Fruit fly (Drosophila melanogaster) whole organism, adult: ENCODE measurements around the gene CG43954.
A peak's percentile ranks its signal among the peaks of the same experiment; 100 is the strongest.

Experiments used
- CG11617 ChIP-seq: fragments of 200-800 bp; sonication (Bioruptor generic); optimal IDR thresholded peaks from 2 replicates; lab custom pipeline; 2017; ENCODE audit warnings: mild to moderate bottlenecking, missing biosample characterization, missing genetic modification reagents, missing genetic modification characterization
- CG12768 ChIP-seq: fragments of 200-800 bp; sonication (Bioruptor generic); optimal IDR thresholded peaks from 2 replicates; lab custom pipeline; 2017; ENCODE audit warnings: missing biosample characterization, missing genetic modification characterization, mild to moderate bottlenecking, moderate library complexity, missing genetic modification reagents
- CG14711 ChIP-seq: fragments of 200-800 bp; sonication (Bioruptor generic); optimal IDR thresholded peaks from 2 replicates; lab custom pipeline; 2018; ENCODE audit warnings: missing biosample characterization, mild to moderate bottlenecking, missing genetic modification characterization, moderate library complexity
- CG1620 ChIP-seq: fragments of 200-800 bp; sonication (Bioruptor generic); optimal IDR thresholded peaks from 2 replicates; lab custom pipeline; 2016; ENCODE audit warnings: missing biosample characterization, missing genetic modification characterization
- CG33017 ChIP-seq: fragments of 200-800 bp; sonication (Bioruptor generic); optimal IDR thresholded peaks from 2 replicates; lab custom pipeline; 2018; ENCODE audit warnings: missing biosample characterization, mild to moderate bottlenecking, missing genetic modification characterization, moderate library complexity
- CG5204 ChIP-seq: fragments of 200-800 bp; sonication (Bioruptor generic); optimal IDR thresholded peaks from 2 replicates; lab custom pipeline; 2016; ENCODE audit warnings: missing biosample characterization, missing genetic modification characterization
- CG7045 ChIP-seq: fragments of 200-800 bp; sonication (Bioruptor generic); optimal IDR thresholded peaks from 2 replicates; lab custom pipeline; 2017; ENCODE audit warnings: missing biosample characterization, mild to moderate bottlenecking, missing genetic modification characterization
- CG7101 ChIP-seq: fragments of 200-800 bp; sonication (Bioruptor generic); optimal IDR thresholded peaks from 2 replicates; lab custom pipeline; 2018; ENCODE audit warnings: missing biosample characterization, mild to moderate bottlenecking, missing genetic modification characterization, moderate library complexity
- Clk ChIP-seq: fragments of 200-800 bp; sonication (Bioruptor generic); optimal IDR thresholded peaks from 2 replicates; lab custom pipeline; 2017; ENCODE audit warnings: missing biosample characterization, missing genetic modification characterization
- Crg-1 ChIP-seq: fragments of 200-800 bp; sonication (Bioruptor generic); optimal IDR thresholded peaks from 2 replicates; lab custom pipeline; 2016; ENCODE audit warnings: missing biosample characterization, missing genetic modification characterization
- Hr96 ChIP-seq: fragments of 200-800 bp; sonication (Bioruptor generic); optimal IDR thresholded peaks from 2 replicates; lab custom pipeline; 2016; ENCODE audit warnings: missing biosample characterization, missing genetic modification characterization
- Mnt ChIP-seq: fragments of 200-800 bp; sonication (Bioruptor generic); optimal IDR thresholded peaks from 2 replicates; lab custom pipeline; 2016; ENCODE audit warnings: missing biosample characterization, mild to moderate bottlenecking, missing genetic modification characterization
- bab1 ChIP-seq: fragments of 200-800 bp; sonication (Bioruptor generic); optimal IDR thresholded peaks from 3 replicates; lab custom pipeline; 2019; ENCODE audit warnings: missing biosample characterization, mild to moderate bottlenecking, missing genetic modification characterization, moderate library complexity
- cic ChIP-seq: fragments of 200-800 bp; sonication (Bioruptor generic); optimal IDR thresholded peaks from 2 replicates; lab custom pipeline; 2017; ENCODE audit warnings: missing biosample characterization, mild to moderate bottlenecking, missing genetic modification characterization, moderate library complexity
- cnc ChIP-seq, 2 experiments: fragments of >200 bp; optimal IDR thresholded peaks; 2 replicates each; lab custom pipeline; 2017
- kay ChIP-seq: fragments of 200-800 bp; sonication (Bioruptor generic); peaks from one replicate; lab custom pipeline; 2016; ENCODE audit warnings: missing biosample characterization, missing genetic modification characterization, borderline replicate concordance
- ovo ChIP-seq: fragments of 200-800 bp; sonication (Bioruptor generic); optimal IDR thresholded peaks from 2 replicates; lab custom pipeline; 2016; ENCODE audit warnings: missing biosample characterization, missing genetic modification characterization
- pad ChIP-seq: fragments of 200-800 bp; sonication (Bioruptor generic); optimal IDR thresholded peaks from 3 replicates; lab custom pipeline; 2017; ENCODE audit warnings: missing biosample characterization, missing genetic modification characterization, mild to moderate bottlenecking, moderate library complexity, missing genetic modification reagents
- tj ChIP-seq: fragments of 200-800 bp; sonication (Bioruptor generic); optimal IDR thresholded peaks from 3 replicates; lab custom pipeline; 2017; ENCODE audit warnings: missing biosample characterization, mild to moderate bottlenecking, missing genetic modification characterization, moderate library complexity
- toe ChIP-seq: fragments of 200-800 bp; sonication (Bioruptor generic); optimal IDR thresholded peaks from 2 replicates; lab custom pipeline; 2016; ENCODE audit warnings: missing biosample characterization, missing genetic modification characterization

CG43954 gene

DNA sequence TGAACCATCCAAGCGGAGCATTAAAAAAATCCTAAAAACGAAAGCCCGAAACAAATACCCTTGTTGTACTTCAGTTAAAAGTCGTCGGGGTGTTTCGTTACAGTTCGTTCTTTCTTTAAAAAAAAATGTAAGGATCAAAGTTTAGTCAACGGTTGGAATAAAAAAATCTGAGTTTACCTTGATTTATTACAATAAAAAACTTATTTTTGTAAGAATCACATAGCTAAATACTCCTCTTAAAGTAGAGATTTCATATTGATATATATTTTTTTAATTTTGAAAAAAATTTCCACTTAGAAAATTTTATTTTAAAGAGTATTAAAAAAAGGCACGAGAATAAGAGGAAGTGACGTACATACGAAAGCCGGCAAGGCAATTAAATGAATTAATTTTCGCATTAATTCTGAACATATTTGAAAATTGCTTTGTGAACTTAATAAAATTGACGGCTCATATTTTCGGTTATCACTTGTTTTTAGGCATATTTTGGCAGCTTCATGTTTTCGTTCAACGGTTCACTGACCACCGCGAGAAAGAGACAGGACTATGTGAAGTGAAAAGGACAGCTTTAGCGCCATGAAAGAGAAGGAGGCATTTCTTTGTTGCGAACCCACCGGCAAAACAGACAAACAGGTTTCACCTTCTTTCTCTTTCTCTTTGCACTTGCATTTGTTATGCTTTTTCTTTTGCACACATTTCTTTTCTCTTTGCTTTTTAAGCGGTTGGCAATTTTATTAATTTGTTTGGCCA lies 72.7 kb downstream of the CG43954 start:
- TF ChIP-seq Clk (GFP tag; lab: Kevin White, UChicago) (no peak), cic (GFP tag; lab: Kevin White, UChicago) (no peak), tj (GFP tag; lab: Kevin White, UChicago) (no peak), Mnt (GFP tag; lab: Kevin White, UChicago) (no peak), ovo (GFP tag; lab: Kevin White, UChicago) (no peak), CG11617 (GFP tag; lab: Kevin White, UChicago) (no peak), kay (GFP tag; lab: Kevin White, UChicago) (no peak), CG7045 (no peak), CG14711 (tag; lab: Kevin White, UChicago) (no peak), bab1 (no peak), pad (GFP tag; lab: Kevin White, UChicago) (no peak), cnc (optimal IDR thresholded peaks at IDR 0.05; lab: Kevin White, UChicago) (no peak), Hr96 (no peak), Crg-1 (no peak), CG1620 (no peak), CG5204 (GFP tag; lab: Kevin White, UChicago) (no peak), CG33017 (tag; lab: Kevin White, UChicago) (no peak), toe (GFP tag; lab: Kevin White, UChicago) (no peak), CG12768 (GFP tag; lab: Kevin White, UChicago) (no peak)

dm6 chr3L:16635566-16636210 lies 75.8 kb downstream of the CG43954 start:
- no peak for TF ChIP-seq ovo (GFP tag; lab: Kevin White, UChicago)
- no peak for TF ChIP-seq CG7101
- TF ChIP-seq cnc (optimal IDR thresholded peaks at IDR 0.05; lab: Kevin White, UChicago): no peak
- no peak for TF ChIP-seq toe (GFP tag; lab: Kevin White, UChicago)
- TF ChIP-seq CG5204 (GFP tag; lab: Kevin White, UChicago): no peak
- no peak for TF ChIP-seq cic (GFP tag; lab: Kevin White, UChicago)
- peak; percentile 51 for TF ChIP-seq tj (GFP tag; lab: Kevin White, UChicago)
- TF ChIP-seq kay (GFP tag; lab: Kevin White, UChicago): peak; percentile 50
- no peak for TF ChIP-seq Hr96
- TF ChIP-seq CG11617 (GFP tag; lab: Kevin White, UChicago): no peak
- TF ChIP-seq CG7045: no peak

DNA sequence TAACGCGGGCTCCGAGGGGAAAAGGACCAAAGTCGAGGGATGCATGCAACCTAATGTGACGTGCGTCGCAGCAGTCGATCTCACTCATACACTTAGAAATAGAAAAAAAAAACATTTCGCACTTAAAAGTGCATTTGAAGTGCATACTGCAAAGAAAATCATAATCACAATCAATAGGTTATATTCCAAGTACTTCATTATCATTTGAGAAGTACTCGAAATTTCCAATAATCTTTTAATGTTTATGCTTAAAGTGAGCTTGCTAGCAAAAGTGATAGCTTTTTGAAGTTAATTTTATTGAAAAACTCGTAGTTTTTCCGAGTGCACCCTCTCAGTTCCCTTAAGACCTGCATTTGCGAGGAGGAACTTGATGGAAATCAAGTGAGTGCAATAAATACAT lies 76.9 kb downstream of the CG43954 start:
- TF ChIP-seq CG7045 (no peak), CG5204 (GFP tag; lab: Kevin White, UChicago) (peak; percentile 12), Hr96 (no peak)

dm6 chr3L:16634091-16634490 lies 77.4 kb downstream of the CG43954 start:
- TF ChIP-seq CG33017 (tag; lab: Kevin White, UChicago) (no peak), bab1 (no peak), pad (GFP tag; lab: Kevin White, UChicago) (no peak), Clk (GFP tag; lab: Kevin White, UChicago) (no peak), ovo (GFP tag; lab: Kevin White, UChicago) (no peak), cic (GFP tag; lab: Kevin White, UChicago) (no peak), tj (GFP tag; lab: Kevin White, UChicago) (no peak), CG14711 (tag; lab: Kevin White, UChicago) (no peak), kay (GFP tag; lab: Kevin White, UChicago) (no peak), CG7101 (no peak), toe (GFP tag; lab: Kevin White, UChicago) (no peak), CG7045 (no peak), Hr96 (no peak), CG11617 (GFP tag; lab: Kevin White, UChicago) (no peak), Mnt (GFP tag; lab: Kevin White, UChicago) (no peak), CG1620 (no peak), CG5204 (GFP tag; lab: Kevin White, UChicago) (no peak), CG12768 (GFP tag; lab: Kevin White, UChicago) (no peak)

DNA sequence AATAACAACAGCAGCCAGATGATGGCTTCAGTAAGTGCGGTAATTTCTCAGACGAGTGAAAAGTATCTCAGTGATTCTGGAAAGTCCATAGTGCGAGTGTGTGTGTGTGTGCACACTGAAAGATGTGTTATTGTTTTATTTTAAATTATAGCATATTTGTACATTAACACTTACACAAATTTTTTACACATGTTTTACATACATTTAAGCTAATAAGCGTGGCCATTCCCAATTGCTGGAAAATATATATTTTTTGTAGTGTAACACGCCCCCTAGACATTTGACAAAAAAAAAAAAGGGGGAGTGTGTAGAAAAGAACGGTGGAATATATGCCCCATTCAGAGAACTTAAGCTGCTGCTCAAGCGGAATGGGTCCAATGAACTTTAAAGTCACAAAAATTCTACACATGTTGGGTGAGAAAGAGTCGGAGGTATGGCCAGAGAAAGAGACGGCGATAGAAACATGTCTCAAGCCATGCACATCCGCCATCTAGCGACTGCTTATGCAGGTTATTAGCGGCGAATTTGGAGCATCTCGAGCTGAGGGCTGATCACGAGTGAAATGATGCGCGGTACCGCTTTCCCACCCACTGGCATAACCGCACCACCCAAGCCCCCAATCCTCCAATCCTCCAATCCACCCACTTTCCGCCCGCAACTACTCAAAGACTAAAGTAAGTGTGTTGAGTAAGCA lies 79.5 kb downstream of the CG43954 start:
- TF ChIP-seq Clk (GFP tag; lab: Kevin White, UChicago) (no peak), CG1620 (no peak), cic (GFP tag; lab: Kevin White, UChicago) (no peak), tj (GFP tag; lab: Kevin White, UChicago) (no peak), CG7045 (no peak), ovo (GFP tag; lab: Kevin White, UChicago) (no peak), CG11617 (GFP tag; lab: Kevin White, UChicago) (no peak), Hr96 (no peak), kay (GFP tag; lab: Kevin White, UChicago) (no peak), toe (GFP tag; lab: Kevin White, UChicago) (no peak), CG7101 (no peak), bab1 (no peak), pad (GFP tag; lab: Kevin White, UChicago) (no peak)

dm6 chr3L:16629793-16630192 lies 81.7 kb downstream of the CG43954 start:
- no peak for TF ChIP-seq cnc (optimal IDR thresholded peaks at IDR 0.05; lab: Kevin White, UChicago)
- no peak for TF ChIP-seq Crg-1
- TF ChIP-seq CG12768 (GFP tag; lab: Kevin White, UChicago): no peak
- TF ChIP-seq kay (GFP tag; lab: Kevin White, UChicago): no peak
- no peak for TF ChIP-seq ovo (GFP tag; lab: Kevin White, UChicago)
- TF ChIP-seq bab1: no peak
- TF ChIP-seq CG11617 (GFP tag; lab: Kevin White, UChicago): no peak
- TF ChIP-seq tj (GFP tag; lab: Kevin White, UChicago): no peak
- no peak for TF ChIP-seq CG5204 (GFP tag; lab: Kevin White, UChicago)
- no peak for TF ChIP-seq toe (GFP tag; lab: Kevin White, UChicago)
- TF ChIP-seq Hr96: no peak
- TF ChIP-seq CG7045: no peak
- TF ChIP-seq CG1620: no peak
- TF ChIP-seq CG33017 (tag; lab: Kevin White, UChicago): no peak
